Worm (Caenorhabditis elegans) whole organism, early embryonic: ENCODE data around the gene H20J04.6.

ENCODE experiments used
- B0310.2 ChIP-seq: sonication (generic microtip); optimal IDR thresholded peaks from 2 replicates; lab custom pipeline; 2016; ENCODE audit warnings: mild to moderate bottlenecking, missing genetic modification characterization, missing compliant biosample characterization
- F13C5.2 ChIP-seq: sonication (generic microtip); optimal IDR thresholded peaks from 2 replicates; lab custom pipeline; 2017; ENCODE audit warnings: mild to moderate bottlenecking, missing genetic modification characterization, inconsistent platforms, missing compliant biosample characterization
- aly-1 ChIP-seq: sonication (generic microtip); optimal IDR thresholded peaks from 2 replicates; lab custom pipeline; 2016; ENCODE audit warnings: missing genetic modification characterization, missing compliant biosample characterization
- ama-1 ChIP-seq: fragments of 150-350 bp; optimal IDR thresholded peaks from 2 replicates; lab custom pipeline; 2014
- ceh-13 ChIP-seq: fragments of 200-800 bp; sonication (Bioruptor generic); optimal IDR thresholded peaks from 2 replicates; lab custom pipeline; 2018; ENCODE audit warnings: mild to moderate bottlenecking, missing genetic modification characterization, missing compliant biosample characterization
- ceh-36 ChIP-seq: sonication (generic microtip); optimal IDR thresholded peaks from 2 replicates; lab custom pipeline; 2016; ENCODE audit warnings: missing genetic modification characterization, inconsistent platforms, missing compliant biosample characterization
- ets-7 ChIP-seq: sonication (generic microtip); optimal IDR thresholded peaks from 2 replicates; lab custom pipeline; 2016; ENCODE audit warnings: missing genotype, missing genetic modification characterization, missing compliant biosample characterization
- flt-1 ChIP-seq: fragments of 200-800 bp; sonication (Bioruptor generic); IDR thresholded peaks from 2 replicates; pipeline ENCODE4 v1.3.6; 2022; ENCODE audit warnings: missing genetic modification characterization, missing compliant biosample characterization
- hmbx-1 ChIP-seq: sonication (generic microtip); optimal IDR thresholded peaks from 2 replicates; lab custom pipeline; 2016; ENCODE audit warnings: mild to moderate bottlenecking, missing genetic modification characterization, missing compliant biosample characterization
- hmg-4 ChIP-seq: fragments of 200-800 bp; sonication (Bioruptor generic); optimal IDR thresholded peaks from 2 replicates; lab custom pipeline; 2018; ENCODE audit warnings: mild to moderate bottlenecking, missing genetic modification characterization, missing compliant biosample characterization
- hnd-1 ChIP-seq: sonication (generic microtip); optimal IDR thresholded peaks from 2 replicates; lab custom pipeline; 2016; ENCODE audit warnings: missing genetic modification characterization, missing compliant biosample characterization
- scrt-1 ChIP-seq: fragments of 200-800 bp; sonication (Bioruptor generic); IDR thresholded peaks from 2 replicates; pipeline ENCODE4 v1.3.6; 2022; ENCODE audit warnings: missing genetic modification characterization, missing compliant biosample characterization
- tbx-11 ChIP-seq: fragments of 200-800 bp; sonication (Bioruptor generic); IDR thresholded peaks from 2 replicates; pipeline ENCODE4 v1.3.6; 2022; ENCODE audit warnings: missing genetic modification characterization, missing compliant biosample characterization
- tra-4 ChIP-seq: sonication (generic microtip); optimal IDR thresholded peaks from 2 replicates; lab custom pipeline; 2017; ENCODE audit warnings: missing genetic modification characterization, missing compliant biosample characterization

- no peak for TF ChIP-seq tra-4 (tag; lab: Kevin White, UChicago)
- no peak for TF ChIP-seq flt-1 (GFP tag; lab: Robert Waterston, UW)
- TF ChIP-seq ama-1 (lab: Kevin White, UChicago), result no peak
- TF ChIP-seq hnd-1 (tag; lab: Kevin White, UChicago), result no peak
- TF ChIP-seq ceh-36 (tag; lab: Kevin White, UChicago), result no peak
- no peak for TF ChIP-seq B0310.2 (tag; lab: Kevin White, UChicago)
- no peak for TF ChIP-seq ets-7 (tag; lab: Kevin White, UChicago)
- no peak for TF ChIP-seq hmbx-1
- TF ChIP-seq ceh-13 (GFP tag; lab: Kevin White, UChicago), result no peak
- TF ChIP-seq scrt-1, result no peak
- no peak for TF ChIP-seq aly-1 (tag; lab: Kevin White, UChicago)
- no peak for TF ChIP-seq F13C5.2
- no peak for TF ChIP-seq tbx-11 (GFP tag; lab: Robert Waterston, UW)
- no peak for TF ChIP-seq hmg-4 (GFP tag; lab: Kevin White, UChicago)
Measured at ce11 chrII:4372867-4373397, 49.9 kb downstream of the H20J04.6 start.
